Worm (Caenorhabditis elegans) whole organism, L4 larva: ENCODE results near the gene F40F9.10.
A peak's percentile ranks its signal among the peaks of the same experiment; 100 is the strongest.

ENCODE experiments used
- D1046.2 ChIP-seq: fragments of 200-800 bp; sonication (Bioruptor generic); IDR thresholded peaks from 2 replicates; pipeline ENCODE4 v1.3.6; 2022; ENCODE audit warnings: missing genetic modification characterization, missing compliant biosample characterization
- R02D3.7 ChIP-seq: fragments of 150-350 bp; sonication (generic microtip); optimal IDR thresholded peaks from 3 replicates; lab custom pipeline; 2014; ENCODE audit warnings: missing biosample characterization, missing genetic modification characterization
- Y105C5A.15 ChIP-seq: fragments of 200-800 bp; sonication (Bioruptor generic); IDR thresholded peaks from 2 replicates; pipeline ENCODE4 v1.3.6; 2022; ENCODE audit warnings: missing genetic modification characterization, missing compliant biosample characterization
- ZK337.2 ChIP-seq: fragments of 200-800 bp; sonication (Bioruptor generic); IDR thresholded peaks from 2 replicates; pipeline ENCODE4 v1.3.6; 2022; ENCODE audit warnings: missing genetic modification reagents, missing genetic modification characterization, missing compliant biosample characterization
- aly-2 ChIP-seq: sonication (generic microtip); optimal IDR thresholded peaks from 2 replicates; lab custom pipeline; 2018; ENCODE audit warnings: missing biosample characterization, missing genetic modification characterization
- arid-1 ChIP-seq: fragments of 200-800 bp; sonication (Bioruptor generic); conservative IDR thresholded peaks from 2 replicates; pipeline ENCODE4 v1.3.6; 2022; ENCODE audit warnings: missing genetic modification reagents, missing genetic modification characterization, missing compliant biosample characterization
- attf-4 ChIP-seq: sonication (generic microtip); optimal IDR thresholded peaks from 3 replicates; lab custom pipeline; 2017; ENCODE audit warnings: missing biosample characterization, missing genetic modification characterization
- ceh-32 ChIP-seq: sonication (generic microtip); optimal IDR thresholded peaks from 2 replicates; lab custom pipeline; 2016; ENCODE audit warnings: mild to moderate bottlenecking, missing genetic modification characterization, missing compliant biosample characterization; ENCODE audit not compliant: poor library complexity
- ces-1 ChIP-seq: fragments of 150-350 bp; sonication (generic microtip); optimal IDR thresholded peaks from 4 replicates; lab custom pipeline; 2014; ENCODE audit warnings: missing biosample characterization, missing genetic modification reagents, missing genetic modification characterization
- cey-2 ChIP-seq: sonication (generic microtip); optimal IDR thresholded peaks from 3 replicates; lab custom pipeline; 2017; ENCODE audit warnings: missing genetic modification characterization, mild to moderate bottlenecking, missing compliant biosample characterization, antibody characterized with exemption, borderline replicate concordance; ENCODE audit not compliant: insufficient read depth
- ctbp-1 ChIP-seq: fragments of 200-800 bp; sonication (Bioruptor generic); IDR thresholded peaks from 2 replicates; pipeline ENCODE4 v1.3.6; 2022; ENCODE audit warnings: missing genetic modification reagents, missing genetic modification characterization, missing compliant biosample characterization
- daf-16 ChIP-seq, 3 experiments: sonication (generic microtip); optimal IDR thresholded peaks; 2 replicates each; lab custom pipeline; 2016 to 2017; ENCODE audit warnings: missing genetic modification characterization in 3 of 3, missing genetic modification reagents in 3 of 3, mild to moderate bottlenecking in 2 of 3, missing compliant biosample characterization in 2 of 3, missing biosample characterization in 1 of 3, moderate library complexity in 1 of 3
- daf-19 ChIP-seq: fragments of 200-800 bp; sonication (Bioruptor generic); conservative IDR thresholded peaks from 2 replicates; pipeline ENCODE4 v1.3.6; 2022; ENCODE audit warnings: missing genetic modification characterization, missing compliant biosample characterization
- daf-8 ChIP-seq: fragments of 200-800 bp; sonication (Bioruptor generic); IDR thresholded peaks from 2 replicates; pipeline ENCODE4 v1.3.6; 2022; ENCODE audit warnings: missing genetic modification characterization, missing compliant biosample characterization
- dve-1 ChIP-seq: sonication (generic microtip); optimal IDR thresholded peaks from 2 replicates; lab custom pipeline; 2017; ENCODE audit warnings: antibody characterized with exemption, mild to moderate bottlenecking, missing genetic modification characterization, missing compliant biosample characterization; ENCODE audit not compliant: insufficient read depth
- egl-27 ChIP-seq: sonication (generic microtip); optimal IDR thresholded peaks from 3 replicates; lab custom pipeline; 2017; ENCODE audit warnings: missing biosample characterization, missing genetic modification reagents, missing genetic modification characterization
- fkh-10 ChIP-seq: fragments of 150-350 bp; optimal IDR thresholded peaks from 2 replicates; lab custom pipeline; 2014; ENCODE audit warnings: missing biosample characterization, missing genetic modification reagents, missing genetic modification characterization
- hif-1 ChIP-seq, 2 experiments: sonication (generic microtip); optimal IDR thresholded peaks; 2 replicates each; lab custom pipeline; 2016 to 2017; ENCODE audit warnings: missing compliant biosample characterization in 2 of 2, missing genetic modification characterization in 2 of 2, missing genetic modification reagents in 2 of 2, missing genotype in 2 of 2, mild to moderate bottlenecking in 1 of 2
- lim-7 ChIP-seq: fragments of 200-800 bp; sonication (Bioruptor generic); IDR thresholded peaks from 2 replicates; pipeline ENCODE4 v1.3.6; 2022; ENCODE audit warnings: missing genetic modification characterization, missing compliant biosample characterization
- lin-15B ChIP-seq: fragments of 150-350 bp; sonication (generic microtip); optimal IDR thresholded peaks from 3 replicates; lab custom pipeline; 2014; ENCODE audit warnings: missing biosample characterization, missing genetic modification characterization
- madf-5 ChIP-seq, 2 experiments: fragments of 200-800 bp; sonication (Bioruptor generic); IDR thresholded peaks; 2 replicates each; pipeline ENCODE4 v1.3.6; 2022; ENCODE audit warnings: missing compliant biosample characterization in 2 of 2, missing genetic modification characterization in 2 of 2
- mdt-29 ChIP-seq: fragments of 200-800 bp; sonication (Bioruptor generic); IDR thresholded peaks from 2 replicates; pipeline ENCODE4 v1.3.6; 2022; ENCODE audit warnings: missing genetic modification reagents, missing genetic modification characterization, missing compliant biosample characterization
- nhr-10 ChIP-seq: fragments of 150-350 bp; optimal IDR thresholded peaks from 2 replicates; lab custom pipeline; 2014; ENCODE audit warnings: missing biosample characterization, missing genetic modification characterization
- nhr-111 ChIP-seq: fragments of 200-800 bp; sonication (Bioruptor generic); optimal IDR thresholded peaks from 2 replicates; lab custom pipeline; 2018; ENCODE audit warnings: mild to moderate bottlenecking, missing genetic modification characterization, missing compliant biosample characterization
- nhr-28 ChIP-seq: fragments of 150-350 bp; optimal IDR thresholded peaks from 2 replicates; lab custom pipeline; 2014; ENCODE audit warnings: missing biosample characterization, missing genetic modification characterization
- nhr-41 ChIP-seq: fragments of 200-800 bp; sonication (Bioruptor generic); IDR thresholded peaks from 2 replicates; pipeline ENCODE4 v1.3.6; 2022; ENCODE audit warnings: missing genetic modification reagents, missing genetic modification characterization, missing compliant biosample characterization
- nhr-76 ChIP-seq: fragments of 150-350 bp; optimal IDR thresholded peaks from 2 replicates; lab custom pipeline; 2014; ENCODE audit warnings: missing biosample characterization, missing genetic modification characterization
- nhr-77 ChIP-seq: fragments of 150-350 bp; optimal IDR thresholded peaks from 2 replicates; lab custom pipeline; 2014; ENCODE audit warnings: missing biosample characterization, missing genetic modification characterization
- pqm-1 ChIP-seq: sonication (generic microtip); optimal IDR thresholded peaks from 2 replicates; lab custom pipeline; 2017; ENCODE audit warnings: missing biosample characterization, missing genetic modification characterization
- saeg-2 ChIP-seq: fragments of 200-800 bp; sonication (Bioruptor generic); IDR thresholded peaks from 2 replicates; pipeline ENCODE4 v1.3.6; 2022; ENCODE audit warnings: missing genetic modification reagents, missing genetic modification characterization, missing compliant biosample characterization
- skn-1 ChIP-seq: fragments of 150-350 bp; optimal IDR thresholded peaks from 2 replicates; lab custom pipeline; 2014; ENCODE audit warnings: missing biosample characterization, missing genetic modification characterization
- spr-3 ChIP-seq: fragments of 200-800 bp; sonication (Bioruptor generic); optimal IDR thresholded peaks from 2 replicates; lab custom pipeline; 2018; ENCODE audit warnings: mild to moderate bottlenecking, missing genetic modification characterization, missing compliant biosample characterization
- unc-39 ChIP-seq: sonication (generic microtip); optimal IDR thresholded peaks from 2 replicates; lab custom pipeline; 2017; ENCODE audit warnings: missing biosample characterization, missing genetic modification characterization
- unc-62 ChIP-seq, 3 experiments: fragments of 150-350 bp in 1 of 3; sonication (generic microtip); optimal IDR thresholded peaks in 2 of 3; peaks in 1 of 3; 1 replicate in 1 of 3; 2 replicates in 2 of 3; lab custom pipeline; 2014 to 2017; ENCODE audit warnings: missing biosample characterization in 3 of 3, missing genetic modification characterization in 3 of 3, missing genetic modification reagents in 3 of 3, missing genotype in 1 of 3
- vab-7 ChIP-seq: fragments of 200-800 bp; sonication (Bioruptor generic); IDR thresholded peaks from 2 replicates; pipeline ENCODE4 v1.3.6; 2022; ENCODE audit warnings: missing genetic modification reagents, missing genetic modification characterization, missing compliant biosample characterization
- zfp-2 ChIP-seq: sonication (generic microtip); optimal IDR thresholded peaks from 2 replicates; lab custom pipeline; 2016; ENCODE audit warnings: mild to moderate bottlenecking, missing genetic modification characterization, missing compliant biosample characterization
- ztf-11 ChIP-seq: fragments of 150-350 bp; optimal IDR thresholded peaks from 2 replicates; lab custom pipeline; 2014; ENCODE audit warnings: missing biosample characterization, missing genetic modification characterization

F40F9.10 gene

DNA sequence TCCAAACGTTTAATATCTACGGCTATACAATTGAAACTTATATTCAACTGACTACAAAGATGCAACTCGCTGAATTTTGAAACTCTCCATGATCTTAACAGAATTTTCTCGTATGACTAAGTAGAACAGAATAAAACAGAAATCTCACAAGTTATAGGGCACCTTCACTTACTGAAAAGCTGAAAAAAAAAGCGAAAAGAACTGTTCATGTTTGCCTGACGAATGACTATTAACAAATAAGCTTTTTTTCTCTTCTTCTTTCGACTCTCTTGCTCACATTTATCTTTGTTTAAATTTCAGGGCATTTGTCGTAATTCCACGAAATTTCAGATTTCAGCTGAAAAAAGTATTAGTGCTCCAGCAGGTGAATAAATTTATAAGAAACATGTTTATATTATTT, 10.7 kb downstream of the F40F9.10 start, which contains the start of gene xbx-6:
Gene xbx-6, plus strand, starts transcription at position 301 of the 400 bp plus-strand sequence.
- no peak for TF ChIP-seq egl-27 (tag; lab: Kevin White, UChicago)
- TF ChIP-seq unc-62 (GFP tag; optimal IDR thresholded peaks at IDR 0.05 in 1 of 2; lab: Kevin White, UChicago), result peak in 1 of 2 experiments; percentile 34
- TF ChIP-seq unc-62 (tag; optimal IDR thresholded peaks at IDR 0.05; lab: Kevin White, UChicago), result no peak
- no peak for TF ChIP-seq ZK337.2
- no peak for TF ChIP-seq ces-1 (GFP tag; lab: Kevin White, UChicago)

DNA sequence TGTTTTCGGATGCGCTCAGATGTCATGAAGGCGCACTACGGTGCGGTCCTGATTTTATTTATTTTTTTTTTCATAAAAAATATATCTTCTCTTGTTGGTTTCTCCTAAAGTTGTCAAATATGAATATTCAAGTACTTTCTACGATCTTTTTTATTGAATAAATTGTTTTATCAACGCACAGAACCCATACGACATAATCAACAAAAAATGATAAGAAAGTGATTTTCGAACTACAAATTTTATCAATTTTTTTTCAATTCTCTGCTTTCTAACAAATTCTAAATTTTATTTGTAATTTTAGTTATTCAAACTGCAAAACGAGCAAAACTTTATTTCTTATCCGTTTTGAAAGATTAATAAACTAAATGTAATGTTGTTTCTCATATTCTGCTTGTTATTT, 11.6 kb downstream of the F40F9.10 start:
- TF ChIP-seq nhr-111 (GFP tag; lab: Kevin White, UChicago) (no peak), aly-2 (tag; lab: Kevin White, UChicago) (no peak), fkh-10 (GFP tag; lab: Kevin White, UChicago) (no peak), nhr-28 (tag; lab: Kevin White, UChicago) (peak; percentile 37), unc-39 (tag; lab: Kevin White, UChicago) (no peak), daf-16 (GFP tag; optimal IDR thresholded peaks at IDR 0.05; lab: Kevin White, UChicago) (no peak), daf-16 (tag; optimal IDR thresholded peaks at IDR 0.05; lab: Kevin White, UChicago) (peak; percentile 67), ZK337.2 (no peak), zfp-2 (tag; lab: Kevin White, UChicago) (no peak), ctbp-1 (GFP tag; lab: Robert Waterston, UW) (no peak), daf-19 (GFP tag; lab: Robert Waterston, UW) (no peak), pqm-1 (tag; lab: Kevin White, UChicago) (peak; percentile 82)

DNA sequence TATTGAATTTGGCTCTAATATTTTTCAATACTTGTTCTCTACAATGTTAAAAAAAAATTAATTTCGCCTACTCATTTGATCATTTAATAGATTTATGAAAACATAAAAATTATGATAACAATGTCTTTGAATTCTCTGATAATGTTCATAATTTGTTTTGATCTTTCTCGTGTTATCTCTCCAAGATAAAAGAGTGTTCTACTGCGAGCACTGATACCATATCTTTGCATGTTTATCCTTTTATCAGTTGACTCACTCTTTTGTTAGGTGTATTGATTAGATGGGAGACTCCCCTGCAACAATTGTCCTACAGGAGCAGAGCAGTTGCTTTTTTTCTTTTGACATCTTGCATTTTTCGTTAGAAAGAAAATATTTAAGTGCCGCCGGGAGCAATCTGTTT, 14.2 kb downstream of the F40F9.10 start:
- TF ChIP-seq dve-1 (peak; percentile 8), D1046.2 (GFP tag; lab: Robert Waterston, UW) (no peak)

DNA sequence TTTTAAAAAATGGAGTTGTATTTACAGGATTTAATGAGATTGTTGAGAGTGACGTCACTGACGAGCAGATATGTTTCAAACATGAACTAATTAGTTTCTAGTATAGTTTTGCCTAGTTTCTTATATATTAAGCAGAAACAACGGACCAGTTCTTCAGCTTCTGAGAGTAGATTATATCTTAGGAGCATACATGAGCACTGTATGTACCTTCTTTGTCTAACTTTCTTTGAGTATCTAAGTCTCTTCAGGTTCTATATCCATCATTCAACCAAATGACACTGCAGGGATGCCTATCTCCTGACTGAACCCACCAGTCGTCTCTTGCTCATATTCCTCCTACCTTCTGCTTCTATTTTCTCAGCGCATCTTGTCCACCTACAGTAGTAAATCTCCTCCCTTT, 16.7 kb downstream of the F40F9.10 start, which contains the start of gene her-1:
Gene her-1, plus strand, starts transcription at position 301 of the 400 bp plus-strand sequence.
- no peak for TF ChIP-seq hif-1 (tag; optimal IDR thresholded peaks at IDR 0.05; lab: Kevin White, UChicago)
- no peak for TF ChIP-seq mdt-29
- TF ChIP-seq Y105C5A.15 (GFP tag; lab: Robert Waterston, UW), result no peak
- TF ChIP-seq daf-8 (GFP tag; lab: Robert Waterston, UW), result no peak
- no peak for TF ChIP-seq nhr-76 (tag; lab: Kevin White, UChicago)
- no peak for TF ChIP-seq nhr-77
- TF ChIP-seq egl-27 (tag; lab: Kevin White, UChicago), result no peak
- no peak for TF ChIP-seq attf-4 (tag; lab: Kevin White, UChicago)
- no peak for TF ChIP-seq nhr-41 (GFP tag; lab: Robert Waterston, UW)
- no peak for TF ChIP-seq vab-7 (GFP tag; lab: Robert Waterston, UW)
- no peak for TF ChIP-seq ceh-32 (tag; lab: Kevin White, UChicago)
- TF ChIP-seq lin-15B, result no peak
- TF ChIP-seq nhr-111 (GFP tag; lab: Kevin White, UChicago), result no peak
- TF ChIP-seq spr-3 (GFP tag; lab: Kevin White, UChicago), result no peak
- no peak for TF ChIP-seq nhr-10 (tag; lab: Kevin White, UChicago)

DNA sequence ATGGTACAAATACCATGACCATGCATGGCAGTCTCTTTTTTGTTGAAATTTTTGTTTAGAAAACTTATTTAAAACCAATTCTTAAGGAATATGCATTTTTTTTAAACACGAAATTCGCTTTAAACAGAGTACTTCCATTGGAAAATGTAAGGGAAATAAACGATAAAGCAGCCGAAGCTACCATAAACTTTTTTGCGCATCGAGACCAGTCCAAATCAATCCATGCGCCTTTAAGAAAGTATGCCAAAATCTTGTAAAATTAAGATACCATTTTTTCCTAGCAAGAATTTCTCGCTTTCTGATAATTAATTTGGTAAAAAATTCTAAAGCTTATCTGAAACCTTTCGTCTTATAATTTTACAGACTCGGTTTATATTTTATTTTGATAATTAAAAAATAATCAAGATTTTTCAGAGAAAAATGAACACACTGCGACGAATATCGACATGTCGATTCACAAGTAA, 20.8 kb downstream of the F40F9.10 start, which contains the start of gene ZK287.7:
Gene ZK287.7, plus strand, starts transcription at position 414 of the 464 bp plus-strand sequence.
- TF ChIP-seq arid-1 (GFP tag; lab: Robert Waterston, UW) (no peak), ZK337.2 (no peak), cey-2 (tag; lab: Kevin White, UChicago) (no peak), ztf-11 (no peak), saeg-2 (GFP tag; lab: Robert Waterston, UW) (no peak), lim-7 (GFP tag; lab: Robert Waterston, UW) (no peak), ctbp-1 (GFP tag; lab: Robert Waterston, UW) (no peak), R02D3.7 (tag; lab: Kevin White, UChicago) (no peak), skn-1 (tag; lab: Kevin White, UChicago) (no peak), madf-5 (GFP tag; IDR thresholded peaks at IDR 0.05; lab: Robert Waterston, UW) (no peak)
